Worm (Caenorhabditis elegans): ENCODE data around the gene T16A1.4.

Gene T16A1.4

ce11 chrII:2116794-2117193 is 35.4 kb downstream of the T16A1.4 start, which contains the start of gene srh-195:
srh-195 (minus strand) TSS chrII:2116894.
- TF ChIP-seq ama-1 (optimal IDR thresholded peaks at IDR 0.05) (no peak), ama-1 (GFP tag; optimal IDR thresholded peaks at IDR 0.05) (no peak), mxl-1 (tag; optimal IDR thresholded peaks at IDR 0.05) (no peak), mes-4 (tag; optimal IDR thresholded peaks at IDR 0.05) (no peak), attf-6 (GFP tag; IDR thresholded peaks at IDR 0.05) (no peak), efl-1 (GFP tag; optimal IDR thresholded peaks at IDR 0.05) (no peak), nfya-1 (tag; optimal IDR thresholded peaks at IDR 0.05; ENCODE audit: borderline replicate concordance, insufficient read depth) (no peak), K11D2.4 (GFP tag; IDR thresholded peaks at IDR 0.05) (no peak), ceh-40 (GFP tag; IDR thresholded peaks at IDR 0.05) (no peak), lin-35 (GFP tag; optimal IDR thresholded peaks at IDR 0.05) (no peak), snpc-4 (GFP tag; optimal IDR thresholded peaks at IDR 0.05) (no peak), snpc-4 (tag; optimal IDR thresholded peaks at IDR 0.05) (no peak), akir-1 (GFP tag; optimal IDR thresholded peaks at IDR 0.05) (no peak), unc-62 (GFP tag; optimal IDR thresholded peaks at IDR 0.05) (no peak), hmg-20 (GFP tag; IDR thresholded peaks at IDR 0.05) (no peak), tbp1 (GFP tag; optimal IDR thresholded peaks at IDR 0.05) (no peak), B0035.1 (tag; optimal IDR thresholded peaks at IDR 0.05) (no peak), Y53F4B.3 (GFP tag; IDR thresholded peaks at IDR 0.05) (no peak), attf-5 (GFP tag; optimal IDR thresholded peaks at IDR 0.05) (no peak), attf-3 (GFP tag; conservative IDR thresholded peaks at IDR 0.05) (no peak), B0261.1 (tag; optimal IDR thresholded peaks at IDR 0.05) (no peak)

ce11 chrII:2122091-2122490 is 40.7 kb downstream of the T16A1.4 start, which contains the start of gene math-37:
math-37 (minus strand) TSS chrII:2122191.
- TF ChIP-seq lsy-27 (tag; optimal IDR thresholded peaks at IDR 0.05; ENCODE audit: borderline replicate concordance, insufficient read depth) (no peak), ccch-3 (GFP tag; optimal IDR thresholded peaks at IDR 0.05) (no peak), Y95B8A.8 (GFP tag; IDR thresholded peaks at IDR 0.05) (no peak), Y56A3A.18 (GFP tag; IDR thresholded peaks at IDR 0.05) (no peak), snpc-4 (GFP tag; optimal IDR thresholded peaks at IDR 0.05) (no peak), snpc-4 (tag; optimal IDR thresholded peaks at IDR 0.05) (no peak), unc-62 (GFP tag; optimal IDR thresholded peaks at IDR 0.05) (no peak), ekl-4 (GFP tag; IDR thresholded peaks at IDR 0.05) (no peak), F33H1.4 (GFP tag; IDR thresholded peaks at IDR 0.05) (no peak), hmg-20 (GFP tag; IDR thresholded peaks at IDR 0.05) (no peak)

- no peak for TF ChIP-seq F55B11.4 (tag; optimal IDR thresholded peaks at IDR 0.05; ENCODE audit: borderline replicate concordance, insufficient read depth)
- no peak for TF ChIP-seq ceh-58 (GFP tag; IDR thresholded peaks at IDR 0.05)
- TF ChIP-seq Y56A3A.18 (GFP tag; IDR thresholded peaks at IDR 0.05): no peak
- no peak for TF ChIP-seq hlh-12 (tag; optimal IDR thresholded peaks at IDR 0.05)
- no peak for TF ChIP-seq efl-1 (GFP tag; optimal IDR thresholded peaks at IDR 0.05)
Observed at ce11 chrII:2122762-2123161, 41.4 kb downstream of the T16A1.4 start.

- TF ChIP-seq sdz-38 (tag; optimal IDR thresholded peaks at IDR 0.05) (no peak), B0035.1 (tag; optimal IDR thresholded peaks at IDR 0.05) (no peak), F22D6.2 (tag; optimal IDR thresholded peaks at IDR 0.05) (no peak), snpc-1.1 (tag; optimal IDR thresholded peaks at IDR 0.05; ENCODE audit: insufficient read depth) (no peak), Y79H2A.3 (GFP tag; conservative IDR thresholded peaks at IDR 0.05) (no peak), D2030.7 (GFP tag; IDR thresholded peaks at IDR 0.05) (no peak), attf-6 (GFP tag; IDR thresholded peaks at IDR 0.05) (no peak), Y95B8A.8 (GFP tag; IDR thresholded peaks at IDR 0.05) (no peak), K11D2.4 (GFP tag; IDR thresholded peaks at IDR 0.05) (no peak)
Observed at ce11 chrII:2130770-2131169, 49.4 kb downstream of the T16A1.4 start, which contains the start of gene sdz-28. sdz-28 (plus strand) TSS chrII:2131070.
